Fruit fly (Drosophila melanogaster): ENCODE measurements around the gene CG14626.

DNA sequence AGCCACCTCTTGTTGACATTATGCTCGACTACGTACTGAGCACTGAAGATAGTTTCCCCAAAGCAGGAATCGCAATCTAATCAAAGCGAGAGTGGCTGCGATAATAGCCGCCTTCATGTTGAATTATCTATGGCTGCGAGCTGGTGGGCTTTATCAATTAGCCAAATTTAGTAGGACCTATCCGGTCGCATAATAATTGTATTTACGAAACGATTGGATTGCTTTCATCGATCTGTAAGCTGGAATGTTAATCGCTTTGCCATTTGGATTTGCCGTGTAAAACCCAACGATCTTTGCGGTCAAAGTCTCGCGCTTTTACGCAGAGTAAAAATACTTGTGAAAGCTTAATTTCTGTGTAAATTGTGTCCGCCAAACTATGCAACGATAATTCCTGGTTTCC is 8.6 kb upstream of the CG14626 start, which contains the start of gene CG11384:
- no peak for TF ChIP-seq CG16779 (GFP tag; IDR thresholded peaks at IDR 0.05)
- TF ChIP-seq sim (GFP tag; IDR thresholded peaks at IDR 0.05) = no peak
- TF ChIP-seq CG13287 (GFP tag; IDR thresholded peaks at IDR 0.05; ENCODE audit: partially characterized antibody) = no peak
- TF ChIP-seq Hr78 (GFP tag; optimal IDR thresholded peaks at IDR 0.05) = no peak
- no peak for TF ChIP-seq CG10267 (tag; optimal IDR thresholded peaks at IDR 0.05)
- TF ChIP-seq ftz-f1 (GFP tag; optimal IDR thresholded peaks at IDR 0.05) = no peak
- TF ChIP-seq Lpt (GFP tag; optimal IDR thresholded peaks at IDR 0.05) = no peak
- no peak for TF ChIP-seq kah (GFP tag; optimal IDR thresholded peaks at IDR 0.05)
- TF ChIP-seq CG1602 (GFP tag; optimal IDR thresholded peaks at IDR 0.05) = no peak
- TF ChIP-seq wor (GFP tag; IDR thresholded peaks at IDR 0.05) = no peak

All from whole organism, embryonic.